Worm (Caenorhabditis elegans): ENCODE results near the gene srh-62.

ce11 chrV:370033-370432 lies 32.9 kb downstream of the srh-62 start, which contains the start of gene mltn-7:
- TF ChIP-seq T22C8.4 (GFP tag; IDR thresholded peaks at IDR 0.05): no peak
- TF ChIP-seq flt-1 (GFP tag; IDR thresholded peaks at IDR 0.05): no peak
- no peak for TF ChIP-seq ref-1 (GFP tag; conservative IDR thresholded peaks at IDR 0.05)
- no peak for TF ChIP-seq med-1 (GFP tag; optimal IDR thresholded peaks at IDR 0.05; ENCODE audit: insufficient read depth)
